Fruit fly (Drosophila melanogaster) whole organism, wandering third instar larva: ENCODE data around the gene Acp95EF.

ENCODE experiments used
- Abd-B ChIP-seq: fragments of >200 bp; optimal IDR thresholded peaks from 2 replicates; lab custom pipeline; 2017; ENCODE audit warnings: missing biosample characterization, missing genetic modification characterization
- CrebA ChIP-seq: fragments of 200-800 bp; sonication (Bioruptor generic); optimal IDR thresholded peaks from 2 replicates; lab custom pipeline; 2016; ENCODE audit warnings: missing biosample characterization, mild to moderate bottlenecking, missing genetic modification characterization, borderline replicate concordance
- fru ChIP-seq: fragments of 200-800 bp; sonication (Bioruptor generic); optimal IDR thresholded peaks from 3 replicates; lab custom pipeline; 2016; ENCODE audit warnings: missing biosample characterization, mild to moderate bottlenecking, missing genetic modification characterization
- pan ChIP-seq: fragments of >200 bp; optimal IDR thresholded peaks from 2 replicates; lab custom pipeline; 2017
- psq ChIP-seq: fragments of 200-800 bp; sonication (Bioruptor generic); optimal IDR thresholded peaks from 3 replicates; lab custom pipeline; 2017; ENCODE audit warnings: missing biosample characterization, mild to moderate bottlenecking, missing genetic modification characterization, moderate library complexity

DNA sequence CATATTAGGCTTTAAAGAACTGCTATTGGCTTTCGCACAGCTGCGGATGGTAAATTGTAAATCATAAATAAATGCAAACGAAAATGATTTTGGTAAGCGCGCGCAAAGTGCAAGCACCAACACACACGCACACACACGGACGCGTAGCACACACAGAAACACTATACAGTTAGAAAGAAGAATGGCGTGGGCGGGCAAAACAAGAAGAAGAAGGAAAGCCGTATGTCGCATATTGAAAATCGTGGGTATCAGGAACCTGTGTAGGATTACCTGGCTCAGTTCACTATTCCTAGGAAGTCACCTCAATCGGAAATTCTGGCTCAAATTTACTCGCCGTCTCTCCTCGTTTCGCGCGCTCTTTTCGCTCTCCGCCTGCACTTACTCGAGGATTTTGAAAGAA, 7.9 kb upstream of the Acp95EF start, which contains the start of gene cav:
- TF ChIP-seq fru (GFP tag; lab: Kevin White, UChicago) = no peak
- TF ChIP-seq psq (GFP tag; lab: Kevin White, UChicago) = no peak
- no peak for TF ChIP-seq pan
- no peak for TF ChIP-seq CrebA (GFP tag; lab: Kevin White, UChicago)
- no peak for TF ChIP-seq Abd-B (GFP tag; lab: Kevin White, UChicago)
